Worm (Caenorhabditis elegans): ENCODE data around the gene nhr-254.

nhr-254 gene

ce11 chrV:349054-349453 is 43.4 kb upstream of the nhr-254 start, which contains the start of gene atg-9 (continued):
- TF ChIP-seq nhr-76 (tag; optimal IDR thresholded peaks at IDR 0.05) (no peak), nhr-102 (tag; optimal IDR thresholded peaks at IDR 0.05) (peak; percentile 28), pqm-1 (tag; optimal IDR thresholded peaks at IDR 0.05) (no peak), lin-29 (GFP tag; IDR thresholded peaks at IDR 0.05) (no peak), nhr-28 (tag; optimal IDR thresholded peaks at IDR 0.05) (peak; percentile 71), madf-5 (GFP tag; IDR thresholded peaks at IDR 0.05) (no peak), T20F7.1 (GFP tag; optimal IDR thresholded peaks at IDR 0.05) (no peak), daf-16 (GFP tag; optimal IDR thresholded peaks at IDR 0.05) (no peak), daf-16 (tag; optimal IDR thresholded peaks at IDR 0.05) (peak; percentile 71), ceh-62 (tag; optimal IDR thresholded peaks at IDR 0.05) (no peak), fkh-10 (GFP tag; optimal IDR thresholded peaks at IDR 0.05) (no peak), ceh-82 (tag; optimal IDR thresholded peaks at IDR 0.05) (no peak), mes-2 (tag; optimal IDR thresholded peaks at IDR 0.05; ENCODE audit: poor library complexity, severe bottlenecking) (peak; percentile 80), unc-130 (GFP tag; optimal IDR thresholded peaks at IDR 0.05) (no peak), pha-4 (GFP tag; IDR thresholded peaks at IDR 0.05) (peak; percentile 63; the same call in 1 of the 2 replicates), pha-4 (tag; optimal IDR thresholded peaks at IDR 0.05) (no peak), madf-9 (GFP tag; conservative IDR thresholded peaks at IDR 0.05) (peak; percentile 45; the same call in 1 of the 2 replicates), nhr-237 (tag; optimal IDR thresholded peaks at IDR 0.05) (no peak), aha-1 (tag) (peak; percentile 99), nhr-11 (tag; optimal IDR thresholded peaks at IDR 0.05) (no peak), daf-8 (GFP tag; IDR thresholded peaks at IDR 0.05) (no peak), lin-39 (tag; optimal IDR thresholded peaks at IDR 0.05) (no peak), daf-12 (tag; optimal IDR thresholded peaks at IDR 0.05) (no peak), mdt-29 (GFP tag; IDR thresholded peaks at IDR 0.05) (no peak), lin-15B (tag; optimal IDR thresholded peaks at IDR 0.05) (no peak), dve-1 (tag; optimal IDR thresholded peaks at IDR 0.05; ENCODE audit: insufficient read depth) (peak; percentile 85), tra-1 (GFP tag; IDR thresholded peaks at IDR 0.05) (no peak), ceh-28 (tag; optimal IDR thresholded peaks at IDR 0.05) (no peak), nhr-42 (GFP tag; IDR thresholded peaks at IDR 0.05) (no peak), dpl-1 (GFP tag; optimal IDR thresholded peaks at IDR 0.05) (peak; percentile 64), hlh-11 (tag; optimal IDR thresholded peaks at IDR 0.05) (peak; percentile 93), zfp-2 (tag; optimal IDR thresholded peaks at IDR 0.05) (no peak), set-16 (GFP tag; IDR thresholded peaks at IDR 0.05) (peak; percentile 27; the same call in 1 of the 2 replicates), ZK337.2 (GFP tag; IDR thresholded peaks at IDR 0.05) (no peak), lim-7 (GFP tag; IDR thresholded peaks at IDR 0.05) (peak; percentile 55; the same call in 1 of the 2 replicates), lin-1 (GFP tag; IDR thresholded peaks at IDR 0.05) (peak; percentile 85), F10B5.3 (tag; optimal IDR thresholded peaks at IDR 0.05) (no peak), lin-38 (GFP tag; IDR thresholded peaks at IDR 0.05) (peak; percentile 97), ceh-32 (tag; optimal IDR thresholded peaks at IDR 0.05; ENCODE audit: poor library complexity) (no peak)

- TF ChIP-seq lsy-2 (tag; optimal IDR thresholded peaks at IDR 0.05) (no peak), ceh-82 (tag; optimal IDR thresholded peaks at IDR 0.05) (no peak)
Measured at ce11 chrV:350822-351221, 41.6 kb upstream of the nhr-254 start.

- TF ChIP-seq ceh-32 (tag; optimal IDR thresholded peaks at IDR 0.05; ENCODE audit: poor library complexity) (no peak), aha-1 (tag) (peak; percentile 99)
Measured at ce11 chrV:351787-352186, 40.6 kb upstream of the nhr-254 start.
